Fruit fly (Drosophila melanogaster) whole organism, embryonic: ENCODE data around the gene brun.

ENCODE experiments used
- Adf1 ChIP-seq: fragments of 200-800 bp; sonication (Bioruptor generic); IDR thresholded peaks from 2 replicates; pipeline ENCODE4 v1.3.6; 2022; ENCODE audit warnings: missing biosample characterization, missing genetic modification characterization
- CG10209 ChIP-seq: fragments of 200-800 bp; sonication (Bioruptor generic); optimal IDR thresholded peaks from 3 replicates; lab custom pipeline; 2017; ENCODE audit warnings: missing biosample characterization, mild to moderate bottlenecking, missing genetic modification characterization, missing genetic modification reagents
- CG10654 ChIP-seq: fragments of 200-800 bp; sonication (Bioruptor generic); optimal IDR thresholded peaks from 2 replicates; lab custom pipeline; 2016; ENCODE audit warnings: missing biosample characterization, missing genetic modification characterization
- CG11695 ChIP-seq: fragments of 200-800 bp; sonication (Bioruptor generic); IDR thresholded peaks from 3 replicates; pipeline ENCODE4 v1.3.6; 2022; ENCODE audit warnings: missing biosample characterization, missing genetic modification characterization
- CG13287 ChIP-seq: fragments of 200-800 bp; sonication (Bioruptor generic); IDR thresholded peaks from 2 replicates; pipeline ENCODE4 v1.3.6; 2022; ENCODE audit warnings: missing biosample characterization, missing genetic modification characterization; ENCODE audit not compliant: partially characterized antibody
- CG15514 ChIP-seq: fragments of 200-800 bp; sonication (Bioruptor generic); optimal IDR thresholded peaks from 3 replicates; lab custom pipeline; 2017; ENCODE audit warnings: missing biosample characterization, missing genetic modification characterization, mild to moderate bottlenecking, moderate library complexity, missing genetic modification reagents
- CG17328 ChIP-seq: fragments of 200-800 bp; sonication (Bioruptor generic); IDR thresholded peaks from 2 replicates; pipeline ENCODE4 v1.3.6; 2022; ENCODE audit warnings: missing biosample characterization, missing genetic modification characterization
- CG3281 ChIP-seq: fragments of 200-800 bp; sonication (Bioruptor generic); optimal IDR thresholded peaks from 3 replicates; lab custom pipeline; 2017; ENCODE audit warnings: missing biosample characterization, mild to moderate bottlenecking, missing genetic modification characterization
- CG34224 ChIP-seq: fragments of 200-800 bp; sonication (Bioruptor generic); IDR thresholded peaks from 3 replicates; pipeline ENCODE4 v1.3.6; 2022; ENCODE audit warnings: missing biosample characterization, missing genetic modification characterization; ENCODE audit not compliant: partially characterized antibody
- CG4424 ChIP-seq: fragments of 200-800 bp; sonication (Bioruptor generic); optimal IDR thresholded peaks from 3 replicates; lab custom pipeline; 2016; ENCODE audit warnings: missing biosample characterization, missing genetic modification characterization
- CG7745 ChIP-seq: fragments of 200-800 bp; sonication (Bioruptor generic); optimal IDR thresholded peaks from 2 replicates; lab custom pipeline; 2018; ENCODE audit warnings: missing biosample characterization, mild to moderate bottlenecking, missing genetic modification characterization, moderate library complexity
- CG8290 ChIP-seq, 3 experiments: fragments of 200-800 bp; sonication (Bioruptor generic); optimal IDR thresholded peaks; 2 replicates each; lab custom pipeline; 2016 to 2019; ENCODE audit warnings: missing biosample characterization in 3 of 3, missing genetic modification characterization in 3 of 3, mild to moderate bottlenecking in 2 of 3, moderate library complexity in 1 of 3
- CG8359 ChIP-seq: fragments of 200-800 bp; sonication (Bioruptor generic); optimal IDR thresholded peaks from 2 replicates; lab custom pipeline; 2017; ENCODE audit warnings: missing biosample characterization, mild to moderate bottlenecking, missing genetic modification characterization, borderline replicate concordance
- CG9437 ChIP-seq: fragments of 200-800 bp; sonication (Bioruptor generic); optimal IDR thresholded peaks from 2 replicates; lab custom pipeline; 2018; ENCODE audit warnings: missing biosample characterization, mild to moderate bottlenecking, missing genetic modification characterization
- CG9609 ChIP-seq: fragments of 200-800 bp; sonication (Bioruptor generic); optimal IDR thresholded peaks from 3 replicates; lab custom pipeline; 2016; ENCODE audit warnings: missing biosample characterization, missing genetic modification characterization
- Camta ChIP-seq: fragments of 200-800 bp; sonication (Bioruptor generic); optimal IDR thresholded peaks from 2 replicates; lab custom pipeline; 2016; ENCODE audit warnings: missing biosample characterization, missing genetic modification characterization
- Chrac-16 ChIP-seq: fragments of 200-800 bp; sonication (Bioruptor generic); optimal IDR thresholded peaks from 3 replicates; lab custom pipeline; 2016; ENCODE audit warnings: missing biosample characterization, missing genetic modification characterization
- D ChIP-seq, 2 experiments: fragments of 200-800 bp in 1 of 2; fragments of >200 bp in 1 of 2; sonication (Bioruptor generic) in 1 of 2; optimal IDR thresholded peaks; 2 replicates in 1 of 2; 3 replicates in 1 of 2; lab custom pipeline; 2017; ENCODE audit warnings: mild to moderate bottlenecking in 1 of 2, missing biosample characterization in 1 of 2, missing genetic modification characterization in 1 of 2, missing genetic modification reagents in 1 of 2
- Dek ChIP-seq: fragments of 200-800 bp; sonication (Bioruptor generic); optimal IDR thresholded peaks from 3 replicates; lab custom pipeline; 2019; ENCODE audit warnings: missing biosample characterization, mild to moderate bottlenecking, missing genetic modification characterization, moderate library complexity
- Ets65A ChIP-seq: fragments of 200-800 bp; sonication (Bioruptor generic); peaks from one replicate; lab custom pipeline; 2016; ENCODE audit warnings: missing biosample characterization, missing genetic modification characterization
- HLHmδ ChIP-seq: fragments of 200-800 bp; sonication (Bioruptor generic); optimal IDR thresholded peaks from 2 replicates; lab custom pipeline; 2018; ENCODE audit warnings: missing biosample characterization, mild to moderate bottlenecking, missing genetic modification characterization, moderate library complexity
- Max ChIP-seq: fragments of 200-800 bp; sonication (Bioruptor generic); optimal IDR thresholded peaks from 2 replicates; lab custom pipeline; 2016; ENCODE audit warnings: missing biosample characterization, mild to moderate bottlenecking, missing genetic modification characterization
- Med ChIP-seq: fragments of 200-800 bp; sonication (Bioruptor generic); peaks from one replicate; lab custom pipeline; 2016; ENCODE audit warnings: missing biosample characterization, missing genetic modification characterization, mild to moderate bottlenecking, inconsistent platforms, moderate library complexity
- NC2β ChIP-seq: fragments of 200-800 bp; sonication (Bioruptor generic); optimal IDR thresholded peaks from 2 replicates; lab custom pipeline; 2016; ENCODE audit warnings: missing biosample characterization, missing genetic modification characterization
- Nf-YB ChIP-seq: fragments of 200-800 bp; sonication (Bioruptor generic); optimal IDR thresholded peaks from 3 replicates; lab custom pipeline; 2019; ENCODE audit warnings: missing biosample characterization, mild to moderate bottlenecking, missing genetic modification characterization, moderate library complexity
- PHDP ChIP-seq: fragments of 200-800 bp; sonication (Bioruptor generic); optimal IDR thresholded peaks from 3 replicates; lab custom pipeline; 2018; ENCODE audit warnings: missing biosample characterization, mild to moderate bottlenecking, missing genetic modification characterization, moderate library complexity
- Ptx1 ChIP-seq: fragments of 200-800 bp; sonication (Bioruptor generic); IDR thresholded peaks from 2 replicates; pipeline ENCODE4 v1.3.6; 2022; ENCODE audit warnings: missing biosample characterization, missing genetic modification characterization
- Sin3A ChIP-seq: fragments of >200 bp; optimal IDR thresholded peaks from 2 replicates; lab custom pipeline; 2018
- Sox100B ChIP-seq: fragments of 200-800 bp; sonication (Bioruptor generic); optimal IDR thresholded peaks from 3 replicates; lab custom pipeline; 2018; ENCODE audit warnings: missing biosample characterization, mild to moderate bottlenecking, missing genetic modification characterization
- Sry-β ChIP-seq: fragments of 200-800 bp; sonication (Bioruptor generic); optimal IDR thresholded peaks from 2 replicates; lab custom pipeline; 2018; ENCODE audit warnings: missing biosample characterization, mild to moderate bottlenecking, missing genetic modification characterization, moderate library complexity
- Trl ChIP-seq, 3 experiments: fragments of >200 bp in 2 of 3; fragments of 200-800 bp in 1 of 3; sonication (Bioruptor generic) in 1 of 3; optimal IDR thresholded peaks; 2 replicates in 1 of 3; 3 replicates in 2 of 3; lab custom pipeline; 2016 to 2017; ENCODE audit warnings: missing biosample characterization in 1 of 3, missing genetic modification characterization in 1 of 3
- YL-1 ChIP-seq: fragments of 200-800 bp; sonication (Bioruptor generic); optimal IDR thresholded peaks from 3 replicates; lab custom pipeline; 2017; ENCODE audit warnings: missing biosample characterization, mild to moderate bottlenecking, missing genetic modification characterization
- ab ChIP-seq: fragments of 200-800 bp; sonication (Bioruptor generic); optimal IDR thresholded peaks from 2 replicates; lab custom pipeline; 2016; ENCODE audit warnings: missing biosample characterization, missing genetic modification characterization
- ato ChIP-seq: fragments of 200-800 bp; sonication (Bioruptor generic); IDR thresholded peaks from 2 replicates; pipeline ENCODE4 v1.3.6; 2022; ENCODE audit warnings: missing biosample characterization, missing genetic modification characterization; ENCODE audit not compliant: partially characterized antibody
- az2 ChIP-seq: fragments of 200-800 bp; sonication (Bioruptor generic); optimal IDR thresholded peaks from 3 replicates; lab custom pipeline; 2016; ENCODE audit warnings: missing biosample characterization, missing genetic modification characterization
- br ChIP-seq: fragments of >200 bp; optimal IDR thresholded peaks from 2 replicates; lab custom pipeline; 2017
- bsh ChIP-seq, 2 experiments: fragments of 200-800 bp; sonication (Bioruptor generic); optimal IDR thresholded peaks; 2 replicates each; lab custom pipeline; 2017 to 2018; ENCODE audit warnings: mild to moderate bottlenecking in 2 of 2, missing biosample characterization in 2 of 2, missing genetic modification characterization in 2 of 2, moderate library complexity in 1 of 2
- cwo ChIP-seq: fragments of 200-800 bp; sonication (Bioruptor generic); optimal IDR thresholded peaks from 3 replicates; lab custom pipeline; 2017; ENCODE audit warnings: missing biosample characterization, missing genetic modification characterization, mild to moderate bottlenecking, moderate library complexity, missing genetic modification reagents
- dm ChIP-seq: fragments of 200-800 bp; sonication (Bioruptor generic); optimal IDR thresholded peaks from 3 replicates; lab custom pipeline; 2016; ENCODE audit warnings: missing biosample characterization, missing genetic modification characterization
- dmrt11E ChIP-seq: fragments of 200-800 bp; sonication (Bioruptor generic); optimal IDR thresholded peaks from 3 replicates; lab custom pipeline; 2018; ENCODE audit warnings: missing biosample characterization, mild to moderate bottlenecking, missing genetic modification characterization, moderate library complexity
- ewg ChIP-seq: fragments of 200-800 bp; sonication (Bioruptor generic); optimal IDR thresholded peaks from 3 replicates; lab custom pipeline; 2017; ENCODE audit warnings: mild to moderate bottlenecking, missing biosample characterization, missing genetic modification reagents, missing genetic modification characterization
- jing ChIP-seq: fragments of 200-800 bp; sonication (Bioruptor generic); optimal IDR thresholded peaks from 2 replicates; lab custom pipeline; 2018; ENCODE audit warnings: missing biosample characterization, mild to moderate bottlenecking, missing genetic modification characterization
- lbe ChIP-seq: fragments of 200-800 bp; sonication (Bioruptor generic); optimal IDR thresholded peaks from 2 replicates; lab custom pipeline; 2016; ENCODE audit warnings: missing biosample characterization, mild to moderate bottlenecking, missing genetic modification characterization
- pzg ChIP-seq: fragments of 200-800 bp; sonication (Bioruptor generic); optimal IDR thresholded peaks from 3 replicates; lab custom pipeline; 2018; ENCODE audit warnings: missing biosample characterization, mild to moderate bottlenecking, missing genetic modification characterization, moderate library complexity
- ro ChIP-seq: fragments of 200-800 bp; sonication (Bioruptor generic); IDR thresholded peaks from 2 replicates; pipeline ENCODE4 v1.3.6; 2022; ENCODE audit warnings: missing biosample characterization, missing genetic modification characterization
- stwl ChIP-seq: fragments of 200-800 bp; sonication (Bioruptor generic); optimal IDR thresholded peaks from 3 replicates; lab custom pipeline; 2018; ENCODE audit warnings: missing biosample characterization, mild to moderate bottlenecking, missing genetic modification characterization, moderate library complexity
- tin ChIP-seq: fragments of 200-800 bp; sonication (Bioruptor generic); optimal IDR thresholded peaks from 3 replicates; lab custom pipeline; 2016; ENCODE audit warnings: missing biosample characterization, missing genetic modification characterization
- toy ChIP-seq: fragments of 200-800 bp; sonication (Bioruptor generic); IDR thresholded peaks from 2 replicates; pipeline ENCODE4 v1.3.6; 2022; ENCODE audit warnings: missing biosample characterization, missing genetic modification characterization

Gene brun

dm6 chr2L:20681648-20682098 lies 25.7 kb upstream of the brun start, which contains the start of gene Cen (continued):
- TF ChIP-seq Trl (optimal IDR thresholded peaks at IDR 0.05; lab: Kevin White, UChicago) (no peak), Trl (GFP tag; optimal IDR thresholded peaks at IDR 0.05; lab: Kevin White, UChicago) (peak; percentile 32), NC2β (GFP tag; lab: Kevin White, UChicago) (peak; percentile 43), Camta (GFP tag; lab: Kevin White, UChicago) (peak; percentile 48), cwo (GFP tag; lab: Kevin White, UChicago) (no peak), az2 (GFP tag; lab: Kevin White, UChicago) (peak; percentile 18), jing (GFP tag; lab: Kevin White, UChicago) (no peak), HLHmδ (no peak), toy (GFP tag; lab: Robert Waterston, UW) (no peak), Med (GFP tag; lab: Kevin White, UChicago) (peak; percentile 89), D (optimal IDR thresholded peaks at IDR 0.05; lab: Kevin White, UChicago) (no peak), D (GFP tag; optimal IDR thresholded peaks at IDR 0.05; lab: Kevin White, UChicago) (no peak), CG9437 (GFP tag; lab: Kevin White, UChicago) (peak; percentile 36), Sry-β (GFP tag; lab: Kevin White, UChicago) (no peak), CG15514 (GFP tag; lab: Kevin White, UChicago) (peak; percentile 47), YL-1 (GFP tag; lab: Kevin White, UChicago) (no peak), Sox100B (GFP tag; lab: Kevin White, UChicago) (no peak), tin (GFP tag; lab: Kevin White, UChicago) (peak; percentile 14), CG10654 (no peak), lbe (no peak), br (no peak), CG3281 (GFP tag; lab: Kevin White, UChicago) (no peak), CG17328 (GFP tag; lab: Robert Waterston, UW) (peak; percentile 66), Nf-YB (GFP tag; lab: Kevin White, UChicago) (no peak), CG9609 (GFP tag; lab: Kevin White, UChicago) (peak; percentile 0), CG8359 (GFP tag; lab: Kevin White, UChicago) (no peak), Ets65A (peak; percentile 69)
- TF ChIP-seq, all 482 proteins: peak for 107

- peak; percentile 83 for TF ChIP-seq ato (GFP tag; lab: Robert Waterston, UW)
- TF ChIP-seq pzg (GFP tag; lab: Kevin White, UChicago), result peak; percentile 62
- TF ChIP-seq Dek (tag; lab: Kevin White, UChicago), result no peak
- TF ChIP-seq Adf1 (GFP tag; lab: Robert Waterston, UW), result no peak
- TF ChIP-seq Max (GFP tag; lab: Kevin White, UChicago), result peak; percentile 61
- peak; percentile 11 for TF ChIP-seq CG10654
- peak; percentile 30 for TF ChIP-seq PHDP (tag; lab: Kevin White, UChicago)
- peak; percentile 83 for TF ChIP-seq YL-1 (GFP tag; lab: Kevin White, UChicago)
- peak; percentile 52 for TF ChIP-seq CG4424
- TF ChIP-seq CG10209, result no peak
- TF ChIP-seq ab (GFP tag; lab: Kevin White, UChicago), result no peak
- TF ChIP-seq ro (GFP tag; lab: Robert Waterston, UW), result no peak
- no peak for TF ChIP-seq CG7745 (tag; lab: Kevin White, UChicago)
- TF ChIP-seq CG13287 (GFP tag; lab: Robert Waterston, UW), result peak; percentile 96
- no peak for TF ChIP-seq CG11695
- peak; percentile 2 for TF ChIP-seq CG8290 (GFP tag; optimal IDR thresholded peaks at IDR 0.05; lab: Kevin White, UChicago)
- no peak for TF ChIP-seq CG8290 (tag; optimal IDR thresholded peaks at IDR 0.05; lab: Kevin White, UChicago)
- TF ChIP-seq dmrt11E, result peak; percentile 24
- TF ChIP-seq Sox100B (GFP tag; lab: Kevin White, UChicago), result peak; percentile 0
- TF ChIP-seq Sin3A (lab: Kevin White, UChicago), result peak; percentile 3
- peak; percentile 59 for TF ChIP-seq Ets65A
- TF ChIP-seq bsh (GFP tag; optimal IDR thresholded peaks at IDR 0.05; lab: Kevin White, UChicago), result peak in 1 of 2 experiments; percentile 25
- TF ChIP-seq CG34224 (GFP tag; lab: Robert Waterston, UW), result peak; percentile 93
- TF ChIP-seq ewg (GFP tag; lab: Kevin White, UChicago), result peak; percentile 40
- TF ChIP-seq stwl, result peak; percentile 63
- no peak for TF ChIP-seq Ptx1
- TF ChIP-seq Chrac-16, result peak; percentile 26
- no peak for TF ChIP-seq dm (GFP tag; lab: Kevin White, UChicago)
These were observed 19.9 kb upstream of the brun start, which contains the start of the genes CG31678 and IKKepsilon for dm6 chr2L:20675875-20676274. Gene CG31678 (minus strand): TSS chr2L:20675941. Gene IKKepsilon (plus strand): TSS chr2L:20676045.
